Fruit fly (Drosophila melanogaster) whole organism, prepupa: ENCODE data around the gene Nha2.

Source experiments
- CG10631 ChIP-seq: fragments of 200-800 bp; sonication (Bioruptor generic); optimal IDR thresholded peaks from 2 replicates; lab custom pipeline; 2016; ENCODE audit warnings: missing biosample characterization, missing genetic modification characterization
- CG10669 ChIP-seq: fragments of 200-800 bp; sonication (Bioruptor generic); optimal IDR thresholded peaks from 3 replicates; lab custom pipeline; 2018; ENCODE audit warnings: missing biosample characterization, mild to moderate bottlenecking, missing genetic modification characterization, moderate library complexity
- CG1621 ChIP-seq: fragments of 200-800 bp; sonication (Bioruptor generic); optimal IDR thresholded peaks from 3 replicates; lab custom pipeline; 2018; ENCODE audit warnings: missing biosample characterization, mild to moderate bottlenecking, missing genetic modification characterization
- CG3032 ChIP-seq: fragments of 200-800 bp; optimal IDR thresholded peaks from 2 replicates; lab custom pipeline; 2019; ENCODE audit warnings: missing biosample characterization, mild to moderate bottlenecking, missing genetic modification characterization, moderate library complexity
- CG34406 ChIP-seq: fragments of 200-800 bp; sonication (Bioruptor generic); optimal IDR thresholded peaks from 3 replicates; lab custom pipeline; 2016; ENCODE audit warnings: missing biosample characterization, missing genetic modification characterization
- CG3919 ChIP-seq: fragments of 200-800 bp; sonication (Bioruptor generic); optimal IDR thresholded peaks from 3 replicates; lab custom pipeline; 2016; ENCODE audit warnings: missing biosample characterization, missing genetic modification characterization
- Eip75B ChIP-seq: fragments of 200-800 bp; sonication (Bioruptor generic); optimal IDR thresholded peaks from 3 replicates; lab custom pipeline; 2016; ENCODE audit warnings: missing biosample characterization, missing genetic modification characterization
- Eip78C ChIP-seq: fragments of 200-800 bp; sonication (Bioruptor generic); peaks from one replicate; lab custom pipeline; 2016; ENCODE audit warnings: missing biosample characterization, missing genetic modification characterization
- Eip93F ChIP-seq: fragments of 200-800 bp; sonication (Bioruptor generic); optimal IDR thresholded peaks from 2 replicates; lab custom pipeline; 2016; ENCODE audit warnings: missing biosample characterization, mild to moderate bottlenecking, missing genetic modification characterization
- Ets96B ChIP-seq: fragments of 200-800 bp; optimal IDR thresholded peaks from 2 replicates; lab custom pipeline; 2019; ENCODE audit warnings: missing biosample characterization, mild to moderate bottlenecking, missing genetic modification characterization, moderate library complexity
- Hr39 ChIP-seq: fragments of 200-800 bp; sonication (Bioruptor generic); optimal IDR thresholded peaks from 2 replicates; lab custom pipeline; 2016; ENCODE audit warnings: missing biosample characterization, missing genetic modification characterization
- Sox15 ChIP-seq: fragments of 200-800 bp; sonication (Bioruptor generic); optimal IDR thresholded peaks from 3 replicates; lab custom pipeline; 2016; ENCODE audit warnings: missing biosample characterization, missing genetic modification characterization
- cyc ChIP-seq: fragments of 200-800 bp; sonication (Bioruptor generic); optimal IDR thresholded peaks from 3 replicates; lab custom pipeline; 2016; ENCODE audit warnings: missing biosample characterization, missing genetic modification characterization
- dsx ChIP-seq: fragments of 200-800 bp; optimal IDR thresholded peaks from 3 replicates; lab custom pipeline; 2019; ENCODE audit warnings: missing biosample characterization, mild to moderate bottlenecking, missing genetic modification characterization, moderate library complexity; ENCODE audit not compliant: poor library complexity, severe bottlenecking
- esn ChIP-seq: fragments of 200-800 bp; sonication (Bioruptor generic); optimal IDR thresholded peaks from 2 replicates; lab custom pipeline; 2016; ENCODE audit warnings: missing biosample characterization, mild to moderate bottlenecking, missing genetic modification characterization, moderate library complexity
- svp ChIP-seq: fragments of 200-800 bp; sonication (Bioruptor generic); peaks from one replicate; lab custom pipeline; 2016; ENCODE audit warnings: missing biosample characterization, missing genetic modification characterization

The Nha2 gene

dm6 chr3R:22976997-22977396 is 21.3 kb downstream of the Nha2 start, which contains the start of gene Gbp3:
Gene Gbp3 (plus strand): TSS chr3R:22977270.
- no peak for TF ChIP-seq dsx
- no peak for TF ChIP-seq Ets96B (tag; lab: Kevin White, UChicago)
- TF ChIP-seq CG1621 (tag; lab: Kevin White, UChicago) = no peak
- no peak for TF ChIP-seq CG3919 (GFP tag; lab: Kevin White, UChicago)
- TF ChIP-seq svp (GFP tag; lab: Kevin White, UChicago) = peak; percentile 98
- TF ChIP-seq Eip93F (GFP tag; lab: Kevin White, UChicago) = no peak
- no peak for TF ChIP-seq esn (GFP tag; lab: Kevin White, UChicago)
- TF ChIP-seq Eip75B (GFP tag; lab: Kevin White, UChicago) = no peak

- no peak for TF ChIP-seq CG10631 (GFP tag; lab: Kevin White, UChicago)
- no peak for TF ChIP-seq cyc (GFP tag; lab: Kevin White, UChicago)
- TF ChIP-seq CG3032 (tag; lab: Kevin White, UChicago) = no peak
- TF ChIP-seq CG34406 (GFP tag; lab: Kevin White, UChicago) = no peak
- TF ChIP-seq Sox15 (GFP tag; lab: Kevin White, UChicago) = no peak
Measured at dm6 chr3R:22965984-22966383, 32.3 kb downstream of the Nha2 start, which contains the start of gene Tpl94D. Gene Tpl94D (plus strand): TSS chr3R:22966284.

dm6 chr3R:22965220-22965619 is 33.1 kb downstream of the Nha2 start:
- TF ChIP-seq Eip78C (GFP tag; lab: Kevin White, UChicago) (peak; percentile 66), CG1621 (tag; lab: Kevin White, UChicago) (no peak), Hr39 (GFP tag; lab: Kevin White, UChicago) (peak; percentile 7), CG10669 (GFP tag; lab: Kevin White, UChicago) (peak; percentile 21)
